Fruit fly (Drosophila melanogaster): ENCODE data around the gene CG12056.

CG12056 gene

dm6 chrX:9192429-9192828 lies at the start of gene CG12056:
TSS of gene CG12056 (plus strand) at chrX:9192669.
- TF ChIP-seq CG15710 (tag; optimal IDR thresholded peaks at IDR 0.05) (no peak), CG10348 (GFP tag; IDR thresholded peaks at IDR 0.05) (no peak), Pif1A (GFP tag; optimal IDR thresholded peaks at IDR 0.05) (no peak), CG34367 (tag; optimal IDR thresholded peaks at IDR 0.05) (no peak), rn (GFP tag; IDR thresholded peaks at IDR 0.05) (no peak)

- peak; percentile 7 for TF ChIP-seq CG8159 (tag; optimal IDR thresholded peaks at IDR 0.05)
- TF ChIP-seq CG17806 (tag; optimal IDR thresholded peaks at IDR 0.05), result no peak
Measured at dm6 chrX:9148989-9149522, 43.4 kb upstream of the CG12056 start, which contains the start of the genes fh and Bap111. TSS of gene fh (minus strand) at chrX:9149071. TSS of gene Bap111 (plus strand) at chrX:9149309.

- no peak for TF ChIP-seq Pif1A (GFP tag; optimal IDR thresholded peaks at IDR 0.05)
- no peak for TF ChIP-seq CG14655 (GFP tag; optimal IDR thresholded peaks at IDR 0.05)
- no peak for TF ChIP-seq Snoo (tag; optimal IDR thresholded peaks at IDR 0.05)
- peak; percentile 70; the same call in 1 of the 3 replicates for TF ChIP-seq fd96Ca (GFP tag; IDR thresholded peaks at IDR 0.05)
- TF ChIP-seq Pif1B (GFP tag; optimal IDR thresholded peaks at IDR 0.05), result no peak
- peak; percentile 70 for TF ChIP-seq Ets98B (GFP tag; IDR thresholded peaks at IDR 0.05)
- no peak for TF ChIP-seq CG15710 (tag; optimal IDR thresholded peaks at IDR 0.05)
- peak; percentile 69; the same call in 2 of the 3 replicates for TF ChIP-seq CG4496 (GFP tag; IDR thresholded peaks at IDR 0.05)
- peak; percentile 43 for TF ChIP-seq CG8159 (tag; optimal IDR thresholded peaks at IDR 0.05)
- peak; percentile 74 for TF ChIP-seq CG32121 (GFP tag; IDR thresholded peaks at IDR 0.05)
- TF ChIP-seq EcR (GFP tag; optimal IDR thresholded peaks at IDR 0.05), result peak; percentile 8
- no peak for TF ChIP-seq gl (tag; optimal IDR thresholded peaks at IDR 0.05)
- TF ChIP-seq CG17806 (tag; optimal IDR thresholded peaks at IDR 0.05), result no peak
- peak; percentile 71 for TF ChIP-seq CG12605 (GFP tag; IDR thresholded peaks at IDR 0.05)
- no peak for TF ChIP-seq CG9948 (tag; optimal IDR thresholded peaks at IDR 0.05)
- no peak for TF ChIP-seq CG10348 (GFP tag; IDR thresholded peaks at IDR 0.05)
- TF ChIP-seq D1 (tag; optimal IDR thresholded peaks at IDR 0.05), result no peak
- TF ChIP-seq rn (GFP tag; IDR thresholded peaks at IDR 0.05), result no peak; the same call in 1 of the 2 replicates
- peak; percentile 9 for TF ChIP-seq CG8301 (tag; optimal IDR thresholded peaks at IDR 0.05)
- TF ChIP-seq CG13204 (GFP tag; optimal IDR thresholded peaks at IDR 0.05), result peak; percentile 33
- peak; percentile 8 for TF ChIP-seq CG34367 (tag; optimal IDR thresholded peaks at IDR 0.05)
Measured at dm6 chrX:9152127-9152598, 40.3 kb upstream of the CG12056 start.

DNA sequence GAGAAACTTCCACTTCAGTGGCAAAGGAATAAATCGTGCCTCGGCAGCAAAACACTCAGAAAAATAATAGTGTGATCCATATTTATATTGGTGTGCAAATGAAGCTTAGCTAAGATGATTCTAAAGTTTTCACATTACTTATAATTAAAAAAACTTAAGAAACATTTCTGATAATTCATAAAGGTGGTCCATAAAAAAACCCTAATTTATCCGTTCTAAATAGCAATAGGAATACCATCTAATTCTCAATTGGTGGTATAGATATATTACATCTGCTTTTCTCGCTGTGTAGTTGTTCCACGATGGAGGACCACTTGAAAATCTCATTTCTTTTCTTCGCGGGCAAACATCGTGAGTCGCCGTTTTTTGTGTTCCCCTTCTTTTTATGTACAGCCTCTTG lies 37.3 kb upstream of the CG12056 start:
- TF ChIP-seq CG12605 (GFP tag; IDR thresholded peaks at IDR 0.05), result no peak
- peak; percentile 24 for TF ChIP-seq gl (tag; optimal IDR thresholded peaks at IDR 0.05)
- peak; percentile 23; the same call in 1 of the 2 replicates for TF ChIP-seq Ets98B (GFP tag; IDR thresholded peaks at IDR 0.05)
- no peak for TF ChIP-seq CG10348 (GFP tag; IDR thresholded peaks at IDR 0.05)
- TF ChIP-seq CG8159 (tag; optimal IDR thresholded peaks at IDR 0.05), result peak; percentile 86
- TF ChIP-seq EcR (GFP tag; optimal IDR thresholded peaks at IDR 0.05), result no peak
- TF ChIP-seq CG32121 (GFP tag; IDR thresholded peaks at IDR 0.05), result peak; percentile 53; the same call in 1 of the 2 replicates
- no peak for TF ChIP-seq fd96Ca (GFP tag; IDR thresholded peaks at IDR 0.05)
- peak; percentile 31 for TF ChIP-seq Pif1B (GFP tag; optimal IDR thresholded peaks at IDR 0.05)
- TF ChIP-seq CG8301 (tag; optimal IDR thresholded peaks at IDR 0.05), result peak; percentile 80
- TF ChIP-seq CG34367 (tag; optimal IDR thresholded peaks at IDR 0.05), result peak; percentile 48
- no peak for TF ChIP-seq CG13204 (GFP tag; optimal IDR thresholded peaks at IDR 0.05)
- TF ChIP-seq CG14655 (GFP tag; optimal IDR thresholded peaks at IDR 0.05), result peak; percentile 82
- TF ChIP-seq CG9948 (tag; optimal IDR thresholded peaks at IDR 0.05), result peak; percentile 78
- TF ChIP-seq CG15710 (tag; optimal IDR thresholded peaks at IDR 0.05), result peak; percentile 82
- peak; percentile 54; the same call in 2 of the 3 replicates for TF ChIP-seq CG4496 (GFP tag; IDR thresholded peaks at IDR 0.05)
- peak; percentile 57 for TF ChIP-seq Snoo (tag; optimal IDR thresholded peaks at IDR 0.05)
- TF ChIP-seq Pif1A (GFP tag; optimal IDR thresholded peaks at IDR 0.05), result peak; percentile 48
- TF ChIP-seq CG17806 (tag; optimal IDR thresholded peaks at IDR 0.05), result peak; percentile 79
- TF ChIP-seq D1 (tag; optimal IDR thresholded peaks at IDR 0.05), result peak; percentile 68
- TF ChIP-seq rn (GFP tag; IDR thresholded peaks at IDR 0.05), result no peak

DNA sequence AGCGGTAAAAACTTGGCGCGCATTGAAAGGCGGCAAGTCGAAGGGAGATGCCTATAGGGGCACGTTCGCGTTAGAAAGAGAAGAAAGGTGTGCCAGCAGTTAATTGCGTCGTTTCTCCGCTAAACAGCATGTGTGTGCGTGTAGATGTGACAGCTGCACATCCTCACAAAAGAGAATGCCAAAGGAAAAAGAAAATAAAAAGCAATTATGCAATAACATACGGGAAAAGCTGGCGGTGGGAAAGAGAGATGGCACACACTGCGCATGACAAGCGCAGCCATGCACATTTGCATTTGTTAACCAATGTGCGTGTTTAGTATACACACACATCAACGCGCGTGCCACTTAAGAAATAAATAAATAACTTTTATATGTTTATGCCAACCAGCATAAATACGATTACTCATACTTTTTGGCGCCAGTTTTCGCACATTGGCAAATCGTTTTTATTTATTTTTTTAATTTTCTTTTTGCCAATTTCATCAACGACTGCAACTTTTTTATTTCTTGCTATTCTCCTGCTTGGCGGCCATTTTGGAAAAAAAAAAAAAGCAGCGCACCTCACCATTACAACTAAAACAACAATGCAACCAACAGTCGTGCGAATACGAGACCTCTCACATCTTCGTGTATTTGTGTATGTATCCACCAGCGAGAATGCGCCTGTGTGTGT lies 36.6 kb upstream of the CG12056 start:
- peak; percentile 31 for TF ChIP-seq CG15710 (tag; optimal IDR thresholded peaks at IDR 0.05)
- TF ChIP-seq CG14655 (GFP tag; optimal IDR thresholded peaks at IDR 0.05), result peak; percentile 54
- peak; percentile 53 for TF ChIP-seq gl (tag; optimal IDR thresholded peaks at IDR 0.05)
- no peak for TF ChIP-seq Ets98B (GFP tag; IDR thresholded peaks at IDR 0.05)
- peak; percentile 49 for TF ChIP-seq CG34367 (tag; optimal IDR thresholded peaks at IDR 0.05)
- TF ChIP-seq CG13204 (GFP tag; optimal IDR thresholded peaks at IDR 0.05), result peak; percentile 41
- TF ChIP-seq rn (GFP tag; IDR thresholded peaks at IDR 0.05), result no peak
- TF ChIP-seq CG10348 (GFP tag; IDR thresholded peaks at IDR 0.05), result no peak
- peak; percentile 23 for TF ChIP-seq CG32121 (GFP tag; IDR thresholded peaks at IDR 0.05)
- peak; percentile 31; the same call in 1 of the 3 replicates for TF ChIP-seq CG4496 (GFP tag; IDR thresholded peaks at IDR 0.05)
- no peak for TF ChIP-seq EcR (GFP tag; optimal IDR thresholded peaks at IDR 0.05)
- TF ChIP-seq D1 (tag; optimal IDR thresholded peaks at IDR 0.05), result no peak
- TF ChIP-seq Pif1A (GFP tag; optimal IDR thresholded peaks at IDR 0.05), result peak; percentile 50
- peak; percentile 9 for TF ChIP-seq CG9948 (tag; optimal IDR thresholded peaks at IDR 0.05)
- TF ChIP-seq Pif1B (GFP tag; optimal IDR thresholded peaks at IDR 0.05), result peak; percentile 55
- TF ChIP-seq CG17806 (tag; optimal IDR thresholded peaks at IDR 0.05), result no peak
- TF ChIP-seq CG8301 (tag; optimal IDR thresholded peaks at IDR 0.05), result peak; percentile 12
- peak; percentile 29 for TF ChIP-seq CG12605 (GFP tag; IDR thresholded peaks at IDR 0.05)
- TF ChIP-seq CG8159 (tag; optimal IDR thresholded peaks at IDR 0.05), result peak; percentile 25
- no peak for TF ChIP-seq Snoo (tag; optimal IDR thresholded peaks at IDR 0.05)
- TF ChIP-seq fd96Ca (GFP tag; IDR thresholded peaks at IDR 0.05), result peak; percentile 46; the same call in 2 of the 3 replicates
